Worm (Caenorhabditis elegans): ENCODE data around the gene selt-1.2.

The selt-1.2 gene

DNA sequence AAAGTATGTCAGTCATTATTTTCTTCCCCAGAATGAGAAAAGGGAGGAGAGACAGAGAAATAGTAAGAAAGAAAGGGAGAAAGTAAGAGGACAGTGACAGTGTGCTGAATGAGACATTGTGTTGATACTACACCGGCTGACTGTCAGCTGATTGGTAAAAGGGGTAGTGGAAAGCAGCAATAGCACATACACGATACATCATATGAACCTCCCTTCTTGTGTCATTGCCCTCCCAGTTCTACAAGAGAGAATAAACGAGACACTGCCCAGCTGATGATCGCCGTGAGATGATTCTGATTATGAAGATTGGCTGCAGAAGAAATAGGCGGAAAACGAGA lies 27.4 kb downstream of the selt-1.2 start:
- TF ChIP-seq aly-2 (tag; optimal IDR thresholded peaks at IDR 0.05) (no peak), pqm-1 (tag; optimal IDR thresholded peaks at IDR 0.05) (peak; percentile 40), nfya-1 (tag; optimal IDR thresholded peaks at IDR 0.05; ENCODE audit: insufficient read depth) (peak; percentile 22), R02D3.7 (tag; optimal IDR thresholded peaks at IDR 0.05) (no peak), nhr-28 (tag; optimal IDR thresholded peaks at IDR 0.05) (no peak), zag-1 (tag; optimal IDR thresholded peaks at IDR 0.05) (no peak), ztf-4 (tag; optimal IDR thresholded peaks at IDR 0.05) (no peak), fkh-10 (GFP tag; optimal IDR thresholded peaks at IDR 0.05) (no peak), elt-1 (tag; optimal IDR thresholded peaks at IDR 0.05) (no peak), nhr-12 (tag; optimal IDR thresholded peaks at IDR 0.05) (no peak), snpc-4 (tag; optimal IDR thresholded peaks at IDR 0.05) (peak; percentile 18), mdl-1 (tag; optimal IDR thresholded peaks at IDR 0.05) (peak; percentile 53), nhr-23 (tag; optimal IDR thresholded peaks at IDR 0.05) (peak; percentile 83), egl-5 (tag; optimal IDR thresholded peaks at IDR 0.05) (peak; percentile 58), pha-4 (tag; optimal IDR thresholded peaks at IDR 0.05) (peak; percentile 80), elt-2 (tag; optimal IDR thresholded peaks at IDR 0.05) (peak; percentile 70), unc-39 (tag; optimal IDR thresholded peaks at IDR 0.05) (no peak), ztf-11 (tag; optimal IDR thresholded peaks at IDR 0.05) (no peak), mml-1 (tag; optimal IDR thresholded peaks at IDR 0.05) (peak; percentile 52), nhr-43 (tag; optimal IDR thresholded peaks at IDR 0.05; ENCODE audit: poor library complexity, severe bottlenecking) (peak; percentile 77), nhr-237 (tag; optimal IDR thresholded peaks at IDR 0.05) (no peak), daf-12 (tag; optimal IDR thresholded peaks at IDR 0.05) (no peak), jun-1 (tag; optimal IDR thresholded peaks at IDR 0.05) (peak; percentile 65), hmg-11 (tag; optimal IDR thresholded peaks at IDR 0.05) (no peak), ZK546.5 (tag; optimal IDR thresholded peaks at IDR 0.05) (no peak), unc-62 (GFP tag; optimal IDR thresholded peaks at IDR 0.05) (peak; percentile 8), skn-1 (tag; optimal IDR thresholded peaks at IDR 0.05) (peak; percentile 59), nhr-77 (tag; optimal IDR thresholded peaks at IDR 0.05) (no peak), lin-39 (tag; optimal IDR thresholded peaks at IDR 0.05) (peak; percentile 48), lin-15B (tag; optimal IDR thresholded peaks at IDR 0.05) (no peak), nhr-25 (tag; optimal IDR thresholded peaks at IDR 0.05) (peak; percentile 80), egl-27 (tag; optimal IDR thresholded peaks at IDR 0.05) (no peak), ama-1 (optimal IDR thresholded peaks at IDR 0.05) (no peak), sea-2 (GFP tag; optimal IDR thresholded peaks at IDR 0.05) (no peak), elt-3 (tag; optimal IDR thresholded peaks at IDR 0.05) (no peak), fos-1 (tag; optimal IDR thresholded peaks at IDR 0.05) (no peak), lsy-12 (tag; optimal IDR thresholded peaks at IDR 0.05) (peak; percentile 22)

ce11 chrV:10719019-10719832 lies 27.9 kb downstream of the selt-1.2 start:
- no peak for TF ChIP-seq ceh-82 (tag; optimal IDR thresholded peaks at IDR 0.05)
- peak; percentile 62 for TF ChIP-seq nhr-11 (tag; optimal IDR thresholded peaks at IDR 0.05)
- no peak for TF ChIP-seq nhr-12 (tag; optimal IDR thresholded peaks at IDR 0.05)
- peak; percentile 4 for TF ChIP-seq nfya-1 (tag; optimal IDR thresholded peaks at IDR 0.05; ENCODE audit: insufficient read depth)
- no peak for TF ChIP-seq ama-1 (optimal IDR thresholded peaks at IDR 0.05)
- peak; percentile 34 for TF ChIP-seq pqm-1 (tag; optimal IDR thresholded peaks at IDR 0.05)

- TF ChIP-seq mml-1 (tag; optimal IDR thresholded peaks at IDR 0.05) (no peak), lsy-12 (tag; optimal IDR thresholded peaks at IDR 0.05) (no peak), unc-39 (tag; optimal IDR thresholded peaks at IDR 0.05) (no peak), pha-4 (tag; optimal IDR thresholded peaks at IDR 0.05) (no peak), hmg-11 (tag; optimal IDR thresholded peaks at IDR 0.05) (no peak), elt-2 (tag; optimal IDR thresholded peaks at IDR 0.05) (no peak), lin-15B (tag; optimal IDR thresholded peaks at IDR 0.05) (no peak), R02D3.7 (tag; optimal IDR thresholded peaks at IDR 0.05) (no peak), fkh-2 (tag; optimal IDR thresholded peaks at IDR 0.05) (no peak), nhr-43 (tag; optimal IDR thresholded peaks at IDR 0.05; ENCODE audit: poor library complexity, severe bottlenecking) (no peak), elt-1 (tag; optimal IDR thresholded peaks at IDR 0.05) (no peak), nhr-25 (tag; optimal IDR thresholded peaks at IDR 0.05) (no peak), daf-12 (tag; optimal IDR thresholded peaks at IDR 0.05) (no peak), sea-2 (GFP tag; optimal IDR thresholded peaks at IDR 0.05) (no peak), nhr-28 (tag; optimal IDR thresholded peaks at IDR 0.05) (no peak), fkh-10 (GFP tag; optimal IDR thresholded peaks at IDR 0.05) (no peak), nhr-237 (tag; optimal IDR thresholded peaks at IDR 0.05) (no peak), nhr-23 (tag; optimal IDR thresholded peaks at IDR 0.05) (no peak)
Measured at ce11 chrV:10718037-10718436, 29.1 kb downstream of the selt-1.2 start.

All from whole organism, L3 larva.